Fruit fly (Drosophila melanogaster) whole organism, embryonic: ENCODE results near the gene CG33643.

Experiments used
- CG8924 ChIP-seq: fragments of 200-800 bp; optimal IDR thresholded peaks from 3 replicates; lab custom pipeline; 2019; ENCODE audit warnings: missing biosample characterization, mild to moderate bottlenecking, missing genetic modification characterization, moderate library complexity
- Mad ChIP-seq: fragments of 200-800 bp; sonication (Bioruptor generic); optimal IDR thresholded peaks from 2 replicates; lab custom pipeline; 2016; ENCODE audit warnings: missing biosample characterization, missing genetic modification characterization
- Poxn ChIP-seq: fragments of 200-800 bp; sonication (Bioruptor generic); IDR thresholded peaks from 2 replicates; pipeline ENCODE4 v1.3.6; 2022; ENCODE audit warnings: missing biosample characterization, missing genetic modification characterization
- exex ChIP-seq: fragments of 200-800 bp; sonication (Bioruptor generic); optimal IDR thresholded peaks from 4 replicates; lab custom pipeline; 2018; ENCODE audit warnings: missing biosample characterization, mild to moderate bottlenecking, missing genetic modification characterization, moderate library complexity

CG33643 gene

dm6 chr2L:13571791-13572451 lies 41.0 kb downstream of the CG33643 start (continued):
- TF ChIP-seq Mad (GFP tag; lab: Kevin White, UChicago) (no peak), Poxn (GFP tag; lab: Robert Waterston, UW) (no peak), CG8924 (tag; lab: Kevin White, UChicago) (no peak), exex (tag; lab: Kevin White, UChicago) (no peak)
